Fruit fly (Drosophila melanogaster) whole organism, embryonic: ENCODE results near the gene Klp68D.
A peak's percentile ranks its signal among the peaks of the same experiment; 100 is the strongest.

Experiments
- Atf-2 ChIP-seq: fragments of 200-800 bp; sonication (Bioruptor generic); optimal IDR thresholded peaks from 2 replicates; lab custom pipeline; 2016; ENCODE audit warnings: missing biosample characterization, missing genetic modification characterization
- CG10147 ChIP-seq: fragments of 200-800 bp; sonication (Bioruptor generic); optimal IDR thresholded peaks from 2 replicates; lab custom pipeline; 2019; ENCODE audit warnings: missing biosample characterization, mild to moderate bottlenecking, missing genetic modification characterization, moderate library complexity
- CG10654 ChIP-seq: fragments of 200-800 bp; sonication (Bioruptor generic); optimal IDR thresholded peaks from 2 replicates; lab custom pipeline; 2016; ENCODE audit warnings: missing biosample characterization, missing genetic modification characterization
- CG11247 ChIP-seq: fragments of 200-800 bp; sonication (Bioruptor generic); IDR thresholded peaks from 2 replicates; pipeline ENCODE4 v1.3.6; 2022; ENCODE audit warnings: missing biosample characterization, missing genetic modification characterization
- CG11560 ChIP-seq: fragments of 200-800 bp; sonication (Bioruptor generic); IDR thresholded peaks from 3 replicates; pipeline ENCODE4 v1.3.6; 2022; ENCODE audit warnings: missing biosample characterization, missing genetic modification characterization
- CG11695 ChIP-seq: fragments of 200-800 bp; sonication (Bioruptor generic); IDR thresholded peaks from 3 replicates; pipeline ENCODE4 v1.3.6; 2022; ENCODE audit warnings: missing biosample characterization, missing genetic modification characterization
- CG14710 ChIP-seq: fragments of 200-800 bp; sonication (Bioruptor generic); optimal IDR thresholded peaks from 3 replicates; lab custom pipeline; 2019; ENCODE audit warnings: missing biosample characterization, mild to moderate bottlenecking, missing genetic modification characterization, moderate library complexity
- CG1647 ChIP-seq: fragments of 200-800 bp; sonication (Bioruptor generic); optimal IDR thresholded peaks from 3 replicates; lab custom pipeline; 2016; ENCODE audit warnings: missing biosample characterization, missing genetic modification characterization
- CG16779 ChIP-seq: fragments of 200-800 bp; sonication (Bioruptor generic); IDR thresholded peaks from 2 replicates; pipeline ENCODE4 v1.3.6; 2022; ENCODE audit warnings: missing biosample characterization, missing genetic modification characterization
- CG17186 ChIP-seq: fragments of 200-800 bp; sonication (Bioruptor generic); optimal IDR thresholded peaks from 3 replicates; lab custom pipeline; 2017; ENCODE audit warnings: missing biosample characterization, missing genetic modification reagents, missing genetic modification characterization
- CG2116 ChIP-seq: fragments of 200-800 bp; sonication (Bioruptor generic); optimal IDR thresholded peaks from 3 replicates; lab custom pipeline; 2018; ENCODE audit warnings: missing biosample characterization, mild to moderate bottlenecking, missing genetic modification characterization
- CG30020 ChIP-seq: fragments of 200-800 bp; optimal IDR thresholded peaks from 2 replicates; lab custom pipeline; 2019; ENCODE audit warnings: missing biosample characterization, mild to moderate bottlenecking, missing genetic modification characterization, moderate library complexity
- CG32767 ChIP-seq: fragments of 200-800 bp; sonication (Bioruptor generic); IDR thresholded peaks from 2 replicates; pipeline ENCODE4 v1.3.6; 2022; ENCODE audit warnings: missing biosample characterization, missing genetic modification characterization
- CG33213 ChIP-seq: fragments of 200-800 bp; sonication (Bioruptor generic); optimal IDR thresholded peaks from 3 replicates; lab custom pipeline; 2016; ENCODE audit warnings: missing biosample characterization, missing genetic modification characterization
- CG34224 ChIP-seq: fragments of 200-800 bp; sonication (Bioruptor generic); IDR thresholded peaks from 3 replicates; pipeline ENCODE4 v1.3.6; 2022; ENCODE audit warnings: missing biosample characterization, missing genetic modification characterization; ENCODE audit not compliant: partially characterized antibody
- CG34422 ChIP-seq: fragments of 200-800 bp; sonication (Bioruptor generic); IDR thresholded peaks from 3 replicates; pipeline ENCODE4 v1.3.6; 2022; ENCODE audit warnings: missing biosample characterization, missing genetic modification characterization
- CG3838 ChIP-seq: fragments of 200-800 bp; sonication (Bioruptor generic); optimal IDR thresholded peaks from 3 replicates; lab custom pipeline; 2016; ENCODE audit warnings: missing biosample characterization, missing genetic modification characterization
- CG3847 ChIP-seq: fragments of 200-800 bp; sonication (Bioruptor generic); IDR thresholded peaks from 2 replicates; pipeline ENCODE4 v1.3.6; 2022; ENCODE audit warnings: missing biosample characterization, missing genetic modification characterization
- CG4854 ChIP-seq: fragments of 200-800 bp; sonication (Bioruptor generic); optimal IDR thresholded peaks from 2 replicates; lab custom pipeline; 2016; ENCODE audit warnings: missing biosample characterization, missing genetic modification characterization, inconsistent platforms
- CG6791 ChIP-seq: fragments of 200-800 bp; sonication (Bioruptor generic); IDR thresholded peaks from 3 replicates; pipeline ENCODE4 v1.3.6; 2022; ENCODE audit warnings: missing biosample characterization, missing genetic modification characterization; ENCODE audit not compliant: partially characterized antibody
- CG7745 ChIP-seq: fragments of 200-800 bp; sonication (Bioruptor generic); optimal IDR thresholded peaks from 2 replicates; lab custom pipeline; 2018; ENCODE audit warnings: missing biosample characterization, mild to moderate bottlenecking, missing genetic modification characterization, moderate library complexity
- CG9797 ChIP-seq: fragments of 200-800 bp; sonication (Bioruptor generic); optimal IDR thresholded peaks from 3 replicates; lab custom pipeline; 2018; ENCODE audit warnings: missing biosample characterization, mild to moderate bottlenecking, missing genetic modification characterization
- E2f2 ChIP-seq: fragments of 200-800 bp; sonication (Bioruptor generic); IDR thresholded peaks from 2 replicates; pipeline ENCODE4 v1.3.6; 2022; ENCODE audit warnings: missing biosample characterization, missing genetic modification characterization
- Ets65A ChIP-seq: fragments of 200-800 bp; sonication (Bioruptor generic); peaks from one replicate; lab custom pipeline; 2016; ENCODE audit warnings: missing biosample characterization, missing genetic modification characterization
- Gsc ChIP-seq: fragments of 200-800 bp; sonication (Bioruptor generic); IDR thresholded peaks from 2 replicates; pipeline ENCODE4 v1.3.6; 2022; ENCODE audit warnings: missing biosample characterization, missing genetic modification characterization
- HLH4C ChIP-seq: fragments of 200-800 bp; sonication (Bioruptor generic); IDR thresholded peaks from 3 replicates; pipeline ENCODE4 v1.3.6; 2022; ENCODE audit warnings: missing biosample characterization, missing genetic modification characterization; ENCODE audit not compliant: partially characterized antibody
- NC2β ChIP-seq: fragments of 200-800 bp; sonication (Bioruptor generic); optimal IDR thresholded peaks from 2 replicates; lab custom pipeline; 2016; ENCODE audit warnings: missing biosample characterization, missing genetic modification characterization
- Taf1 ChIP-seq: fragments of 200-800 bp; sonication (Bioruptor generic); IDR thresholded peaks from 2 replicates; pipeline ENCODE4 v1.3.6; 2022; ENCODE audit warnings: missing biosample characterization, missing genetic modification characterization
- bbx ChIP-seq: fragments of 200-800 bp; sonication (Bioruptor generic); IDR thresholded peaks from 2 replicates; pipeline ENCODE4 v1.3.6; 2022; ENCODE audit warnings: missing biosample characterization, missing genetic modification characterization; ENCODE audit not compliant: partially characterized antibody
- bigmax ChIP-seq: fragments of 200-800 bp; sonication (Bioruptor generic); optimal IDR thresholded peaks from 2 replicates; lab custom pipeline; 2018; ENCODE audit warnings: missing biosample characterization, mild to moderate bottlenecking, missing genetic modification characterization
- crc ChIP-seq: fragments of 200-800 bp; sonication (Bioruptor generic); optimal IDR thresholded peaks from 2 replicates; lab custom pipeline; 2016; ENCODE audit warnings: missing biosample characterization, missing genetic modification characterization
- crol ChIP-seq: fragments of 200-800 bp; sonication (Bioruptor generic); IDR thresholded peaks from 2 replicates; pipeline ENCODE4 v1.3.6; 2022; ENCODE audit warnings: missing biosample characterization, missing genetic modification characterization
- crp ChIP-seq, 2 experiments: fragments of 200-800 bp; sonication (Bioruptor generic); optimal IDR thresholded peaks; 2 replicates in 1 of 2; 3 replicates in 1 of 2; lab custom pipeline; 2017; ENCODE audit warnings: missing biosample characterization in 2 of 2, missing genetic modification characterization in 2 of 2, mild to moderate bottlenecking in 1 of 2, moderate library complexity in 1 of 2
- dpn ChIP-seq, 2 experiments: fragments of 200-800 bp; sonication (Bioruptor generic); optimal IDR thresholded peaks; 3 replicates each; lab custom pipeline; 2016; ENCODE audit warnings: missing biosample characterization in 2 of 2, missing genetic modification characterization in 2 of 2
- ewg ChIP-seq: fragments of 200-800 bp; sonication (Bioruptor generic); optimal IDR thresholded peaks from 3 replicates; lab custom pipeline; 2017; ENCODE audit warnings: mild to moderate bottlenecking, missing biosample characterization, missing genetic modification reagents, missing genetic modification characterization
- ind ChIP-seq: fragments of 200-800 bp; sonication (Bioruptor generic); optimal IDR thresholded peaks from 3 replicates; lab custom pipeline; 2016; ENCODE audit warnings: missing biosample characterization, missing genetic modification characterization
- inv ChIP-seq: fragments of 200-800 bp; sonication (Bioruptor generic); IDR thresholded peaks from 2 replicates; pipeline ENCODE4 v1.3.6; 2022; ENCODE audit warnings: missing biosample characterization, missing genetic modification characterization; ENCODE audit not compliant: partially characterized antibody
- jumu ChIP-seq: fragments of 200-800 bp; sonication (Bioruptor generic); optimal IDR thresholded peaks from 3 replicates; lab custom pipeline; 2016; ENCODE audit warnings: missing biosample characterization, missing genetic modification characterization
- knrl ChIP-seq: fragments of 200-800 bp; sonication (Bioruptor generic); IDR thresholded peaks from 3 replicates; pipeline ENCODE4 v1.3.6; 2022; ENCODE audit warnings: missing biosample characterization, missing genetic modification characterization; ENCODE audit not compliant: partially characterized antibody
- mam ChIP-seq: fragments of 200-800 bp; sonication (Bioruptor generic); optimal IDR thresholded peaks from 3 replicates; lab custom pipeline; 2016; ENCODE audit warnings: missing biosample characterization, missing genetic modification characterization
- nerfin-2 ChIP-seq: fragments of 200-800 bp; sonication (Bioruptor generic); IDR thresholded peaks from 2 replicates; pipeline ENCODE4 v1.3.6; 2022; ENCODE audit warnings: missing biosample characterization, missing genetic modification characterization; ENCODE audit not compliant: partially characterized antibody
- nmo ChIP-seq: fragments of 200-800 bp; sonication (Bioruptor generic); optimal IDR thresholded peaks from 2 replicates; lab custom pipeline; 2018; ENCODE audit warnings: missing biosample characterization, mild to moderate bottlenecking, missing genetic modification characterization, moderate library complexity
- onecut ChIP-seq: fragments of 200-800 bp; sonication (Bioruptor generic); IDR thresholded peaks from 2 replicates; pipeline ENCODE4 v1.3.6; 2022; ENCODE audit warnings: missing biosample characterization, missing genetic modification characterization
- p53 ChIP-seq: fragments of 200-800 bp; sonication (Bioruptor generic); optimal IDR thresholded peaks from 2 replicates; lab custom pipeline; 2016; ENCODE audit warnings: missing biosample characterization, missing genetic modification characterization
- sna ChIP-seq: fragments of 200-800 bp; sonication (Bioruptor generic); IDR thresholded peaks from 2 replicates; pipeline ENCODE4 v1.3.6; 2022; ENCODE audit warnings: missing biosample characterization, missing genetic modification characterization; ENCODE audit not compliant: partially characterized antibody
- sob ChIP-seq: fragments of 200-800 bp; sonication (Bioruptor generic); IDR thresholded peaks from 2 replicates; pipeline ENCODE4 v1.3.6; 2022; ENCODE audit warnings: missing biosample characterization, missing genetic modification characterization
- trem ChIP-seq: fragments of 200-800 bp; optimal IDR thresholded peaks from 3 replicates; lab custom pipeline; 2019; ENCODE audit warnings: missing biosample characterization, mild to moderate bottlenecking, missing genetic modification characterization, moderate library complexity
- unc-4 ChIP-seq: fragments of 200-800 bp; sonication (Bioruptor generic); IDR thresholded peaks from 2 replicates; pipeline ENCODE4 v1.3.6; 2022; ENCODE audit warnings: missing biosample characterization, missing genetic modification characterization; ENCODE audit not compliant: partially characterized antibody
- vnd ChIP-seq: fragments of 200-800 bp; sonication (Bioruptor generic); IDR thresholded peaks from 3 replicates; pipeline ENCODE4 v1.3.6; 2022; ENCODE audit warnings: missing biosample characterization, missing genetic modification characterization; ENCODE audit not compliant: partially characterized antibody

The Klp68D gene

DNA sequence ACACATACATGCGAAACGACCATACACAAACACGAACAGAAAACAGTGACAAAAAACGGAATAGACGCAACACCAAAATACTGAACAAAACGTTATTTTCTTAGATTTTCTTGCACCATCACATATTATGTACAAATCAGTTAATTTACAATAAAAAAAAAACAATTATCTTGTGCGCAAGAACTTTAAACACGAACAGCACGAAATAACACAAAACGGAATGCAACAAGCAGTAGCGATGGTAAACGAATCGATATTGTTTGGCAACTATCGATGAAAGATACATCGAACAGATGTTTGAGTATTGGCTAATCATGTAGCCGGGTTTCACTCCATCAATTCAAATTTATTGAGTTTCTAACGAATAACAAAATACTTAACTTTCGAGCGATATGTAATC, 5.6 kb upstream of the Klp68D start, which contains the start of gene Pi3K68D (continued):
- TF ChIP-seq CG10654 (GFP tag; lab: Kevin White, UChicago) (no peak), dpn (GFP tag; optimal IDR thresholded peaks at IDR 0.05; lab: Kevin White, UChicago) (peak; percentile 13 to 17), crol (GFP tag; lab: Robert Waterston, UW) (no peak), CG33213 (GFP tag; lab: Kevin White, UChicago) (peak; percentile 31), CG7745 (no peak), CG3838 (GFP tag; lab: Kevin White, UChicago) (peak; percentile 50), CG34224 (GFP tag; lab: Robert Waterston, UW) (peak; percentile 95), ind (GFP tag; lab: Kevin White, UChicago) (no peak), sob (0 out of 2 replicates have a peak, but pooled peaks have one; percentile 16), crc (GFP tag; lab: Kevin White, UChicago) (peak; percentile 15), Gsc (GFP tag; lab: Robert Waterston, UW) (no peak), mam (GFP tag; lab: Kevin White, UChicago) (peak; percentile 21), CG4854 (GFP tag; lab: Kevin White, UChicago) (peak; percentile 9), CG2116 (GFP tag; lab: Kevin White, UChicago) (peak; percentile 83), unc-4 (GFP tag; lab: Robert Waterston, UW) (peak; percentile 92), ewg (peak; percentile 85), CG10147 (GFP tag; lab: Kevin White, UChicago) (peak; percentile 1), trem (tag; lab: Kevin White, UChicago) (peak; percentile 83), bigmax (GFP tag; lab: Kevin White, UChicago) (peak; percentile 19), inv (GFP tag; lab: Robert Waterston, UW) (peak; percentile 92), CG1647 (GFP tag; lab: Kevin White, UChicago) (peak; percentile 13), vnd (peak; percentile 88), NC2β (no peak), nerfin-2 (GFP tag; lab: Robert Waterston, UW) (peak; percentile 88), CG6791 (GFP tag; lab: Robert Waterston, UW) (peak; percentile 94), Ets65A (GFP tag; lab: Kevin White, UChicago) (peak; percentile 16), bbx (GFP tag; lab: Robert Waterston, UW) (peak; percentile 96), crp (GFP tag; optimal IDR thresholded peaks at IDR 0.05; lab: Kevin White, UChicago) (peak in 1 of 2 experiments; percentile 65), CG32767 (no peak), sna (GFP tag; lab: Robert Waterston, UW) (peak; percentile 86), knrl (GFP tag; lab: Robert Waterston, UW) (peak; percentile 95), CG11560 (tag; lab: Robert Waterston, UW) (peak; percentile 49; the same call in 1 of the 3 replicates), CG30020 (tag; lab: Kevin White, UChicago) (peak; percentile 12), Atf-2 (GFP tag; lab: Kevin White, UChicago) (no peak), CG16779 (no peak), CG3847 (GFP tag; lab: Robert Waterston, UW) (peak; percentile 47; the same call in 1 of the 2 replicates), Taf1 (GFP tag; lab: Robert Waterston, UW) (no peak), CG11247 (GFP tag; lab: Robert Waterston, UW) (0 out of 2 replicates have a peak, but pooled peaks have one; percentile 6), CG17186 (GFP tag; lab: Kevin White, UChicago) (peak; percentile 73), CG9797 (peak; percentile 60), CG11695 (GFP tag; lab: Robert Waterston, UW) (no peak), onecut (GFP tag; lab: Robert Waterston, UW) (peak; percentile 74), nmo (GFP tag; lab: Kevin White, UChicago) (peak; percentile 68), HLH4C (GFP tag; lab: Robert Waterston, UW) (peak; percentile 88), CG34422 (GFP tag; lab: Robert Waterston, UW) (peak; percentile 58; the same call in 1 of the 3 replicates), E2f2 (GFP tag; lab: Robert Waterston, UW) (peak; percentile 80), CG14710 (peak; percentile 63), p53 (GFP tag; lab: Kevin White, UChicago) (peak; percentile 13), jumu (GFP tag; lab: Kevin White, UChicago) (no peak)
